Worm (Caenorhabditis elegans): ENCODE results near the gene C44C10.11.

Gene C44C10.11

DNA sequence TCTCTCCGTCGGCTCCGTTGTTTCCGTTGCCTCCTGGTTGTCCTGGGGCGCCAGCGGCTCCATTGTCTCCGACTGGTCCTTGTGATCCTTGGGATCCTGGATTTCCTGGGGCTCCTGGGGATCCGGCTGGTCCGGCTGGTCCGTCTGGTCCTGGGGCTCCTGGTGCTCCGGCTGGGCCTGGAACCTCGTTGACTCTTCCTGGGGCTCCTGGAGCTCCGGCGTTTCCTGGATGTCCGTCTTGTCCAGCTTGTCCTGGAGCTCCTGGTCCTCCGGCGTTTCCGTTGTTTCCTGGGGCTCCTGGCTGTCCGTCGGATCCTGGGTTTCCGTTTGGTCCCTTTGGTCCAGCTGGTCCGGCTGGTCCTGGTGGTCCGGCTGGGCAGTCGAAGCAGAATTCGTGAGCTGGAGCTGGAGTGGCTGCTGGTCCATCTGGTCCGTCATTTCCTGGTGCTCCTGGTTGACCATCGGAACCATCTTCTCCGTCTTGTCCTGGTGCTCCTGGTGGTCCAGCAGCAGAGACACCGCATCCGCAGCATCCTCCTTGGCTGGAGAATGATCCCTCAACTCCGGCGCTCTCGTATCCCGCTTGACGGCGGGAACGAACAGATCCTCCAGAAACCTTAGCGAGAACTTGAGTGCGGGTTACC lies 1.4 kb upstream of the C44C10.11 start:
- no peak for TF ChIP-seq nhr-76 (tag; optimal IDR thresholded peaks at IDR 0.05)
- no peak for TF ChIP-seq zip-11 (GFP tag; IDR thresholded peaks at IDR 0.05)
- TF ChIP-seq unc-39 (tag; optimal IDR thresholded peaks at IDR 0.05), result no peak
- no peak for TF ChIP-seq ces-1 (GFP tag; optimal IDR thresholded peaks at IDR 0.05)
- 0 out of 4 replicates have a peak, but pooled peaks of 1 of the 2 experiments have one; percentile 23 for TF ChIP-seq madf-5 (GFP tag; IDR thresholded peaks at IDR 0.05)
- TF ChIP-seq hlh-30 (tag; optimal IDR thresholded peaks at IDR 0.05; ENCODE audit: insufficient read depth), result no peak
- no peak for TF ChIP-seq Y75B8A.6 (GFP tag; IDR thresholded peaks at IDR 0.05)
- TF ChIP-seq attf-4 (tag; optimal IDR thresholded peaks at IDR 0.05), result no peak
- no peak for TF ChIP-seq nhr-48 (tag; optimal IDR thresholded peaks at IDR 0.05)
- TF ChIP-seq F49E8.2 (tag; optimal IDR thresholded peaks at IDR 0.05; ENCODE audit: borderline replicate concordance), result no peak
- TF ChIP-seq Y48G9A.11 (GFP tag; IDR thresholded peaks at IDR 0.05), result no peak
- no peak for TF ChIP-seq arid-1 (GFP tag; conservative IDR thresholded peaks at IDR 0.05)
- no peak for TF ChIP-seq snpc-1.2 (GFP tag; IDR thresholded peaks at IDR 0.05)
- no peak for TF ChIP-seq nhr-11 (tag; optimal IDR thresholded peaks at IDR 0.05)
- no peak for TF ChIP-seq dve-1 (tag; optimal IDR thresholded peaks at IDR 0.05; ENCODE audit: insufficient read depth)
- TF ChIP-seq lim-7 (GFP tag; IDR thresholded peaks at IDR 0.05), result no peak
- no peak for TF ChIP-seq ZK546.5 (tag; optimal IDR thresholded peaks at IDR 0.05)
- peak; percentile 98 for TF ChIP-seq set-16 (GFP tag; IDR thresholded peaks at IDR 0.05)
- TF ChIP-seq gei-8 (GFP tag; optimal IDR thresholded peaks at IDR 0.05), result no peak
- peak; percentile 58 for TF ChIP-seq aha-1 (tag)
- no peak for TF ChIP-seq tra-1 (GFP tag; IDR thresholded peaks at IDR 0.05)

DNA sequence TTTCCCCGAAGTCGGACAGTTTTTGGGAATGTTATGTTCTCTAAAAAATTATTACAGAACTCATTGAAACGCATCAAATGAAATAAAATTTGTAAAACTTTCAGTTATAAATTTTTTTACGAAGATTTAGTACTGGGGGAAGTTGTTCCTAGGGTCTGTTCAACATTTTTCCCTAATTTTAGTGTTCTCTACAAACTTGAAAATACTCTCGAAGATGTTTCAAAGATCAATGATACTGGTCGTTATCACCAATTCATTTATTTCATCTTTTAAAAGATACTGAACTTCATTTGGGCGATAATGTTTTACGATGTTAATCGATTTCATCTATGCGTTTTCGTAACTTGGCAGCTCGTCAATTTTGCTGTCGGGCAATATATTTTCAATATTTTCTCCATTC lies 7.9 kb downstream of the C44C10.11 start, which contains the start of gene C44C10.3:
C44C10.3 (plus strand) TSS at position 301 of the 400 bp plus-strand sequence.
- TF ChIP-seq nhr-111 (GFP tag; optimal IDR thresholded peaks at IDR 0.05), result no peak
- TF ChIP-seq hif-1 (tag; optimal IDR thresholded peaks at IDR 0.05), result no peak
- TF ChIP-seq arid-1 (GFP tag; conservative IDR thresholded peaks at IDR 0.05), result no peak
- no peak for TF ChIP-seq T26A8.4 (GFP tag; IDR thresholded peaks at IDR 0.05)
- TF ChIP-seq F10B5.3 (tag; optimal IDR thresholded peaks at IDR 0.05), result no peak
- no peak for TF ChIP-seq nhr-41 (GFP tag; IDR thresholded peaks at IDR 0.05)
- TF ChIP-seq mxl-2 (GFP tag; conservative IDR thresholded peaks at IDR 0.05), result no peak
- no peak for TF ChIP-seq F49E8.2 (tag; optimal IDR thresholded peaks at IDR 0.05; ENCODE audit: borderline replicate concordance)
- TF ChIP-seq D1046.2 (GFP tag; IDR thresholded peaks at IDR 0.05), result no peak
- no peak for TF ChIP-seq ceh-32 (tag; optimal IDR thresholded peaks at IDR 0.05; ENCODE audit: poor library complexity)
- no peak for TF ChIP-seq lsy-2 (tag; optimal IDR thresholded peaks at IDR 0.05)
- no peak for TF ChIP-seq lin-13 (GFP tag; optimal IDR thresholded peaks at IDR 0.05)
- no peak for TF ChIP-seq ZK546.5 (tag; optimal IDR thresholded peaks at IDR 0.05)
- no peak for TF ChIP-seq ces-1 (GFP tag; optimal IDR thresholded peaks at IDR 0.05)
- TF ChIP-seq F44E2.7 (GFP tag; IDR thresholded peaks at IDR 0.05), result no peak
- no peak for TF ChIP-seq pqm-1 (tag; optimal IDR thresholded peaks at IDR 0.05)
- no peak for TF ChIP-seq hlh-30 (tag; optimal IDR thresholded peaks at IDR 0.05; ENCODE audit: insufficient read depth)
- no peak for TF ChIP-seq egl-43 (GFP tag; IDR thresholded peaks at IDR 0.05)
- TF ChIP-seq egl-27 (tag; optimal IDR thresholded peaks at IDR 0.05), result no peak

- TF ChIP-seq daf-16 (GFP tag; optimal IDR thresholded peaks at IDR 0.05) (no peak), daf-16 (tag; optimal IDR thresholded peaks at IDR 0.05) (no peak), ceh-62 (tag; optimal IDR thresholded peaks at IDR 0.05) (no peak), aly-2 (tag; optimal IDR thresholded peaks at IDR 0.05) (no peak)
These were observed 9.9 kb downstream of the C44C10.11 start, which contains the start of gene C44C10.15 for ce11 chrX:11700263-11700662. Gene C44C10.15 (minus strand): TSS chrX:11700363.
